Worm (Caenorhabditis elegans) whole organism, L2 larva: ENCODE results near the gene C10G8.2.

Experiments used
- C34F6.9 ChIP-seq: fragments of 150-350 bp; optimal IDR thresholded peaks from 2 replicates; lab custom pipeline; 2014; ENCODE audit warnings: missing biosample characterization, missing genetic modification characterization
- F13H6.1 ChIP-seq: sonication (generic microtip); optimal IDR thresholded peaks from 2 replicates; lab custom pipeline; 2016; ENCODE audit warnings: missing genetic modification characterization, missing compliant biosample characterization
- R02D3.7 ChIP-seq: fragments of 150-350 bp; optimal IDR thresholded peaks from 2 replicates; lab custom pipeline; 2014; ENCODE audit warnings: missing biosample characterization, missing genetic modification characterization
- Y55F3AM.14 ChIP-seq: fragments of 200-800 bp; sonication (Bioruptor generic); optimal IDR thresholded peaks from 2 replicates; lab custom pipeline; 2018; ENCODE audit warnings: mild to moderate bottlenecking, missing genetic modification characterization, missing compliant biosample characterization
- ZK546.5 ChIP-seq: sonication (generic microtip); optimal IDR thresholded peaks from 2 replicates; lab custom pipeline; 2017; ENCODE audit warnings: missing biosample characterization, missing genetic modification characterization
- alr-1 ChIP-seq: fragments of 150-350 bp; optimal IDR thresholded peaks from 2 replicates; lab custom pipeline; 2014; ENCODE audit warnings: missing biosample characterization, missing genetic modification characterization
- aly-2 ChIP-seq: fragments of 150-350 bp; optimal IDR thresholded peaks from 2 replicates; lab custom pipeline; 2014; ENCODE audit warnings: missing biosample characterization, missing genetic modification characterization
- ama-1 ChIP-seq: fragments of 150-350 bp; optimal IDR thresholded peaks from 2 replicates; lab custom pipeline; 2018; ENCODE audit warnings: inconsistent platforms
- ceh-16 ChIP-seq: fragments of 150-350 bp; optimal IDR thresholded peaks from 2 replicates; lab custom pipeline; 2014; ENCODE audit warnings: missing biosample characterization, missing genetic modification characterization
- ceh-82 ChIP-seq: fragments of 150-350 bp; optimal IDR thresholded peaks from 2 replicates; lab custom pipeline; 2014; ENCODE audit warnings: missing biosample characterization, missing genetic modification characterization
- egl-27 ChIP-seq: sonication (generic microtip); optimal IDR thresholded peaks from 3 replicates; lab custom pipeline; 2017; ENCODE audit warnings: missing biosample characterization, missing genetic modification reagents, missing genetic modification characterization
- elt-1 ChIP-seq: fragments of 150-350 bp; optimal IDR thresholded peaks from 2 replicates; lab custom pipeline; 2014; ENCODE audit warnings: missing biosample characterization, missing genetic modification characterization
- elt-3 ChIP-seq: sonication (generic microtip); optimal IDR thresholded peaks from 2 replicates; lab custom pipeline; 2017; ENCODE audit warnings: missing biosample characterization, missing genetic modification characterization
- fos-1 ChIP-seq: fragments of 150-350 bp; optimal IDR thresholded peaks from 2 replicates; lab custom pipeline; 2014; ENCODE audit warnings: missing biosample characterization, missing genetic modification characterization
- gmeb-1 ChIP-seq: fragments of 150-350 bp; optimal IDR thresholded peaks from 2 replicates; lab custom pipeline; 2014; ENCODE audit warnings: missing biosample characterization, missing genetic modification characterization
- lin-11 ChIP-seq: fragments of 150-350 bp; sonication (generic microtip); optimal IDR thresholded peaks from 2 replicates; lab custom pipeline; 2014; ENCODE audit warnings: missing biosample characterization, missing genetic modification characterization, inconsistent platforms, mixed read lengths
- lin-39 ChIP-seq: fragments of 150-350 bp; optimal IDR thresholded peaks from 2 replicates; lab custom pipeline; 2014; ENCODE audit warnings: missing biosample characterization, missing genetic modification reagents, missing genetic modification characterization
- mab-5 ChIP-seq: fragments of 150-350 bp; optimal IDR thresholded peaks from 2 replicates; lab custom pipeline; 2014; ENCODE audit warnings: missing biosample characterization, missing genetic modification characterization
- nhr-10 ChIP-seq: sonication (generic microtip); optimal IDR thresholded peaks from 2 replicates; lab custom pipeline; 2017; ENCODE audit warnings: missing biosample characterization, missing genetic modification characterization
- nhr-11 ChIP-seq: fragments of 150-350 bp; optimal IDR thresholded peaks from 2 replicates; lab custom pipeline; 2014; ENCODE audit warnings: missing biosample characterization, missing genetic modification characterization
- nhr-129 ChIP-seq: fragments of 150-350 bp; optimal IDR thresholded peaks from 2 replicates; lab custom pipeline; 2014; ENCODE audit warnings: missing biosample characterization, missing genetic modification characterization
- nhr-21 ChIP-seq: fragments of 150-350 bp; optimal IDR thresholded peaks from 2 replicates; lab custom pipeline; 2014; ENCODE audit warnings: missing biosample characterization, missing genetic modification characterization
- nhr-25 ChIP-seq: fragments of 150-350 bp; sonication (generic microtip); optimal IDR thresholded peaks from 3 replicates; lab custom pipeline; 2014; ENCODE audit warnings: missing biosample characterization, missing genetic modification characterization
- nhr-6 ChIP-seq: fragments of 150-350 bp; optimal IDR thresholded peaks from 2 replicates; lab custom pipeline; 2014; ENCODE audit warnings: missing biosample characterization, missing genetic modification characterization
- nhr-77 ChIP-seq: fragments of 150-350 bp; optimal IDR thresholded peaks from 2 replicates; lab custom pipeline; 2014; ENCODE audit warnings: missing biosample characterization, missing genetic modification characterization
- peb-1 ChIP-seq: fragments of 150-350 bp; optimal IDR thresholded peaks from 2 replicates; lab custom pipeline; 2014; ENCODE audit warnings: missing biosample characterization, missing genetic modification characterization
- skn-1 ChIP-seq: sonication (generic microtip); optimal IDR thresholded peaks from 2 replicates; lab custom pipeline; 2017; ENCODE audit warnings: missing biosample characterization, missing genetic modification characterization
- sma-3 ChIP-seq: sonication (generic microtip); optimal IDR thresholded peaks from 2 replicates; lab custom pipeline; 2016; ENCODE audit warnings: missing genetic modification reagents, missing genetic modification characterization, missing compliant biosample characterization
- snpc-4 ChIP-seq: fragments of 150-350 bp; optimal IDR thresholded peaks from 2 replicates; lab custom pipeline; 2014; ENCODE audit warnings: missing biosample characterization, missing genetic modification characterization
- unc-39 ChIP-seq: fragments of 150-350 bp; optimal IDR thresholded peaks from 2 replicates; lab custom pipeline; 2014; ENCODE audit warnings: missing biosample characterization, missing genetic modification characterization
- unc-55 ChIP-seq: fragments of 150-350 bp; sonication (generic microtip); optimal IDR thresholded peaks from 3 replicates; lab custom pipeline; 2014; ENCODE audit warnings: missing biosample characterization, missing genetic modification reagents, missing genetic modification characterization
- unc-62 ChIP-seq: fragments of 150-350 bp; optimal IDR thresholded peaks from 2 replicates; lab custom pipeline; 2014; ENCODE audit warnings: missing biosample characterization, missing genetic modification reagents, missing genetic modification characterization
- ztf-1 ChIP-seq: fragments of 200-800 bp; sonication (Bioruptor generic); conservative IDR thresholded peaks from 2 replicates; pipeline ENCODE4 v1.3.6; 2022; ENCODE audit warnings: missing genetic modification characterization, missing compliant biosample characterization
- ztf-11 ChIP-seq: sonication (generic microtip); optimal IDR thresholded peaks from 2 replicates; lab custom pipeline; 2017; ENCODE audit warnings: missing biosample characterization, missing genetic modification characterization
- ztf-4 ChIP-seq: fragments of 150-350 bp; optimal IDR thresholded peaks from 2 replicates; lab custom pipeline; 2014; ENCODE audit warnings: missing biosample characterization, missing genetic modification characterization

Gene C10G8.2

DNA sequence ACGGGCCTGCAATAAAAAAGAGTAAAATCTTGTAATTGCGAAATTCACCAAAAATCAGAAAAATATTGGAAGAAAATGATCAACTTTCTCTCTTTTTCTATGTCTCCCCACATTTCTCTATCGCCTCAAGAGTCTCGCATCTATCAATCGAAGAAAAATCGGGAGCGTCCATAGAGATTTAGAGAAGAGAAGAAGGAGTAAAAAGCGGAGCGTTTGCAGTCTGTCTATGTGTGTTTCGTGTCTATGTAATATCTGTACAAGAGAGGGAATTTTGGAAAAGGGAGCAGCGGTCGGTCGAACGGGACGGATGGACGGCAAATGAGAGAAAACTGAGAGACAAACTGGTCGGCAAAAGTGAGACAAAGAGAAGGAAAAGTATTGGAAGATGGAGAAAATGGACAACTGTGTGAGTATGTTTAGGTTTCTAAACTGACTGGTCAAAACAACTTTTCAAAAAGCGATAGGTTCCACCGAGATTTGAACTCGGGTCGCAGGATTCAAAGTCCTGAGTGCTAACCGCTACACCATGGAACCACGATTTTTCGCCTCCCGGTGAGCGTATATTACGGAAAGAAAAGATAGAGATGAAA is 15.6 kb downstream of the C10G8.2 start:
- TF ChIP-seq nhr-129 (tag; lab: Kevin White, UChicago), result peak; percentile 17
- peak; percentile 42 for TF ChIP-seq C34F6.9
- TF ChIP-seq snpc-4 (tag; lab: Kevin White, UChicago), result peak; percentile 9
- TF ChIP-seq fos-1 (tag; lab: Kevin White, UChicago), result peak; percentile 40
- TF ChIP-seq sma-3, result peak; percentile 54
- peak; percentile 19 for TF ChIP-seq gmeb-1 (tag; lab: Kevin White, UChicago)
- no peak for TF ChIP-seq ceh-82 (tag; lab: Kevin White, UChicago)
- TF ChIP-seq nhr-10 (tag; lab: Kevin White, UChicago), result no peak
- peak; percentile 27 for TF ChIP-seq nhr-21 (tag; lab: Kevin White, UChicago)
- TF ChIP-seq ztf-1 (GFP tag; lab: Robert Waterston, UW), result no peak
- peak; percentile 72 for TF ChIP-seq F13H6.1 (tag; lab: Kevin White, UChicago)
- no peak for TF ChIP-seq ZK546.5 (tag; lab: Kevin White, UChicago)
- TF ChIP-seq elt-3 (tag; lab: Kevin White, UChicago), result no peak

DNA sequence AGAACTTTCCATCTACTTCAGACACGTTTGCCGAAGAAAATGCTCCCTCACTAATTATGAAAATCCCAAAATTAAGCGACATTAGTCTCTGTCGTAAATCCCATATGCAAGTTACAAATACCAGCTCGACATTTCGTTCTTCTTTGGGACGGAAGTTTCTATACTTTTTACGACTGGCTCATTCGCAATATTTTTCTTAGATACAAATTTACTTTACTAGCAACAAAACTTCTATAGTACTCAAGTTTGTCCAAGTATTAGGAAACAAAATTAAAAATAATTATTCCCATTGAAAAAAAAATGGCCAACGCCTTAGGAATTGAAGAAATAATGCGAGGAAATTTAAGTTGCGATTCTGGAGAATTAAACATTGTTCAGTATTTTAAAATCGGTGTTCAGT is 16.8 kb downstream of the C10G8.2 start, which contains the start of gene srg-26:
TSS of gene srg-26 (plus strand) at position 301 of the 400 bp plus-strand sequence.
- TF ChIP-seq ZK546.5 (tag; lab: Kevin White, UChicago) (no peak), ceh-82 (tag; lab: Kevin White, UChicago) (no peak), nhr-77 (no peak), unc-55 (GFP tag; lab: Kevin White, UChicago) (no peak), ztf-11 (tag; lab: Kevin White, UChicago) (no peak), ztf-1 (GFP tag; lab: Robert Waterston, UW) (no peak), alr-1 (no peak), C34F6.9 (no peak)

DNA sequence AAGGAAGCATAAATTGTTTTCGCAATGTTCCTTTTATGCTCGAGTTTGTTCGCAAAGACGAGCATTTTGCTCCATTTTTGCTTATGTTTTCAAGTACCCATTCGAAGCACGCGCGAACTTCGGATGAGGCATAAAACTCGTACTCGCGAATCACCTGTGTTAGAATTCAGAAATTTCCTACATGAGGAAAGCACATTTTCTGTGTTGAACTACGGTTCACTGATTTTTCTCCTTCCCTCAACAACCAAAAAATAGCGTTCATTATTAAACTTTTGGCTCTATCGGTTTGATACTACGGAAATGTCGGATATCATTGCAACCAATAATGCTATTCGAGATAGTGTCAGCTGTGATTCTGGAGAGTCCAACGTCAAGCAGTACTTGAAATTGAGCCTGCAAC is 20.4 kb downstream of the C10G8.2 start, which contains the start of gene srg-28:
TSS of gene srg-28 (plus strand) at position 301 of the 400 bp plus-strand sequence.
- no peak for TF ChIP-seq sma-3
- TF ChIP-seq unc-62 (GFP tag; lab: Kevin White, UChicago), result no peak
- TF ChIP-seq nhr-6 (tag; lab: Kevin White, UChicago), result no peak
- no peak for TF ChIP-seq nhr-11
- no peak for TF ChIP-seq elt-1 (tag; lab: Kevin White, UChicago)
- no peak for TF ChIP-seq peb-1
- no peak for TF ChIP-seq nhr-25 (tag; lab: Kevin White, UChicago)
- no peak for TF ChIP-seq aly-2 (tag; lab: Kevin White, UChicago)
- no peak for TF ChIP-seq lin-39 (tag; lab: Kevin White, UChicago)
- TF ChIP-seq nhr-21 (tag; lab: Kevin White, UChicago), result no peak
- no peak for TF ChIP-seq ZK546.5 (tag; lab: Kevin White, UChicago)
- no peak for TF ChIP-seq egl-27 (tag; lab: Kevin White, UChicago)
- no peak for TF ChIP-seq skn-1 (tag; lab: Kevin White, UChicago)
- no peak for TF ChIP-seq elt-3 (tag; lab: Kevin White, UChicago)
- no peak for TF ChIP-seq mab-5 (tag; lab: Kevin White, UChicago)
- no peak for TF ChIP-seq lin-11

DNA sequence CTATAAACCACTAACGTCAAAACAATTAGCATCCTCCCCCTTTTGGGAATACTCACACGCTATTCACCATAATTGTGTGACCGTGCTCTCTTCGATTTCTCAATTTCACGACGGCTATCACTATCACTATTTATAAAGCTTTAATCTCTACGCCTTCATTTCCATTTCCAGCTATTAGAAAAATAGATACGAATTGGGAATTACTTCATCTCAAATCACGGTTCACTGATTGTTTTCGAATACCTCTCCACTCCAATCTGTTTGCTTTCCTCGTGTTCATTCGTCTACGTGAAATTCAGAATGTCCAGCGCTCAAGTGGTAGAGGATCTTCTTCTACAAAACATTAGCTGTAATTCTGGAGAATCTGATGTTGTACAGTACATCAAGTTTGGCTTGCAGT is 22.7 kb downstream of the C10G8.2 start, which contains the start of gene srg-29:
TSS of gene srg-29 (plus strand) at position 301 of the 400 bp plus-strand sequence.
- no peak for TF ChIP-seq ceh-16 (tag; lab: Kevin White, UChicago)
- no peak for TF ChIP-seq ama-1 (lab: Kevin White, UChicago)
- no peak for TF ChIP-seq C34F6.9
- TF ChIP-seq R02D3.7 (tag; lab: Kevin White, UChicago), result no peak
- no peak for TF ChIP-seq skn-1 (tag; lab: Kevin White, UChicago)
- TF ChIP-seq nhr-25 (tag; lab: Kevin White, UChicago), result no peak
- TF ChIP-seq nhr-6 (tag; lab: Kevin White, UChicago), result no peak
- TF ChIP-seq elt-1 (tag; lab: Kevin White, UChicago), result no peak
- TF ChIP-seq ztf-11 (tag; lab: Kevin White, UChicago), result no peak
- no peak for TF ChIP-seq Y55F3AM.14 (GFP tag; lab: Kevin White, UChicago)
- TF ChIP-seq ztf-4 (tag; lab: Kevin White, UChicago), result no peak
- no peak for TF ChIP-seq lin-39 (tag; lab: Kevin White, UChicago)
- no peak for TF ChIP-seq lin-11
- TF ChIP-seq F13H6.1 (tag; lab: Kevin White, UChicago), result no peak
- TF ChIP-seq elt-3 (tag; lab: Kevin White, UChicago), result no peak
- TF ChIP-seq peb-1, result no peak
- TF ChIP-seq nhr-10 (tag; lab: Kevin White, UChicago), result no peak
- TF ChIP-seq unc-39 (tag; lab: Kevin White, UChicago), result no peak
